Worm (Caenorhabditis elegans): ENCODE data around the gene F36F12.1.

Gene F36F12.1

DNA sequence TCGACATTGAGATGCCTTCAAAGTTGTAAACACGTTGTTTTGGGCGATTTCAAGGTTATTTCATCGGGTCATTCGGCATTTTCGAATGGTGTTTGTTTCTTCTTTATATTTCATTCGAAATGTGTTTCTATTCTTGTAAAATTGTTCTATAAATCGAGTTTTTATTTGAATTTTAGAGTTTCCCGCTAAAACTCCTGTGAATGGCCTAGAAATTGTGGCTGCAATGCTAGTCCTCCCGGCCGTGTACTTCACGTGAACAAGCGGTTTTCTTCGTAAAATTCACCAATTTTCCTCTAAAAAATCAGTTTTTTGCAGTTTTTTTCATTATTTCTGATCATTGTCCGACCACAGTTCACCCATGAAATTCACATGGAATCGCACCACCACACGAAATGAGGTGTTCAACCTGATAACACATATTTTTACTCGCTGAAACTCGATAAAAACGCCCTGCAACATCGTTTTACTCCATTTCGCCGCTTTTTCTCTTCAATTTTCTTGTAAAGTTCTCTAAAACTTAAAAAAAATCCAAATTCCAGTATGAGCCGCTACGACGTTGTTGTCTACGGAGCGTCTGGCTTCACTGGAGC, 24.1 kb upstream of the F36F12.1 start, which contains the start of gene ldp-1:
ldp-1 (plus strand) TSS at position 540 of the 590 bp plus-strand sequence.
- TF ChIP-seq mxl-2 (GFP tag; conservative IDR thresholded peaks at IDR 0.05) = no peak
- peak; percentile 56; the same call in 1 of the 2 replicates for TF ChIP-seq T26A8.4 (GFP tag; IDR thresholded peaks at IDR 0.05)
- peak; percentile 34 for TF ChIP-seq hlh-11 (tag; optimal IDR thresholded peaks at IDR 0.05)
- TF ChIP-seq dpl-1 (GFP tag; optimal IDR thresholded peaks at IDR 0.05) = peak; percentile 94
- TF ChIP-seq vab-7 (GFP tag; IDR thresholded peaks at IDR 0.05) = no peak
- TF ChIP-seq nhr-28 (tag; optimal IDR thresholded peaks at IDR 0.05) = peak; percentile 7
- TF ChIP-seq lin-38 (GFP tag; IDR thresholded peaks at IDR 0.05) = peak; percentile 64
- TF ChIP-seq mep-1 (tag; optimal IDR thresholded peaks at IDR 0.05) = peak; percentile 10
- TF ChIP-seq nhr-42 (GFP tag; IDR thresholded peaks at IDR 0.05) = no peak
- peak; percentile 48 for TF ChIP-seq dmd-6 (GFP tag; IDR thresholded peaks at IDR 0.05)
- peak; percentile 13 for TF ChIP-seq rbr-2 (tag; optimal IDR thresholded peaks at IDR 0.05)
- peak in 1 of 2 experiments; percentile 78 for TF ChIP-seq hif-1 (tag; optimal IDR thresholded peaks at IDR 0.05)
- TF ChIP-seq dve-1 (tag; optimal IDR thresholded peaks at IDR 0.05; ENCODE audit: insufficient read depth) = peak; percentile 20
- TF ChIP-seq lsy-2 (tag; optimal IDR thresholded peaks at IDR 0.05) = peak in 1 of 2 experiments; percentile 73
- peak; percentile 58 for TF ChIP-seq duxl-1 (tag; optimal IDR thresholded peaks at IDR 0.05; ENCODE audit: poor library complexity)
- 0 out of 2 replicates have a peak, but pooled peaks have one; percentile 26 for TF ChIP-seq madf-9 (GFP tag; conservative IDR thresholded peaks at IDR 0.05)
- TF ChIP-seq D1046.2 (GFP tag; IDR thresholded peaks at IDR 0.05) = no peak
- TF ChIP-seq mes-2 (tag; optimal IDR thresholded peaks at IDR 0.05; ENCODE audit: poor library complexity, severe bottlenecking) = peak; percentile 97
- no peak for TF ChIP-seq ceh-44 (GFP tag; IDR thresholded peaks at IDR 0.05)
- peak; percentile 31 for TF ChIP-seq unc-130 (GFP tag; optimal IDR thresholded peaks at IDR 0.05)
- TF ChIP-seq php-3 (GFP tag; IDR thresholded peaks at IDR 0.05) = no peak
- TF ChIP-seq skn-1 (tag; optimal IDR thresholded peaks at IDR 0.05) = no peak
- no peak for TF ChIP-seq tra-1 (GFP tag; IDR thresholded peaks at IDR 0.05)
- TF ChIP-seq F49E8.2 (tag; optimal IDR thresholded peaks at IDR 0.05; ENCODE audit: borderline replicate concordance) = peak; percentile 25
- TF ChIP-seq zfp-3 (GFP tag; conservative IDR thresholded peaks at IDR 0.05) = 0 out of 2 replicates have a peak, but pooled peaks have one; percentile 25
- no peak for TF ChIP-seq snpc-1.2 (GFP tag; IDR thresholded peaks at IDR 0.05)
- peak; percentile 78 for TF ChIP-seq ZK337.2 (GFP tag; IDR thresholded peaks at IDR 0.05)
- peak; percentile 78 for TF ChIP-seq dmd-9 (GFP tag; IDR thresholded peaks at IDR 0.05)
- peak in 1 of 2 experiments; percentile 88 for TF ChIP-seq unc-62 (GFP tag; optimal IDR thresholded peaks at IDR 0.05 in 1 of 2)
- TF ChIP-seq unc-62 (tag; optimal IDR thresholded peaks at IDR 0.05) = no peak

ce11 chrV:2126554-2126953, 23.5 kb upstream of the F36F12.1 start:
- TF ChIP-seq ceh-28 (tag; optimal IDR thresholded peaks at IDR 0.05) = peak; percentile 13
- peak; percentile 7 for TF ChIP-seq nhr-28 (tag; optimal IDR thresholded peaks at IDR 0.05)
- no peak for TF ChIP-seq snpc-4 (tag; optimal IDR thresholded peaks at IDR 0.05)
- no peak for TF ChIP-seq php-3 (GFP tag; IDR thresholded peaks at IDR 0.05)
- TF ChIP-seq daf-16 (GFP tag; optimal IDR thresholded peaks at IDR 0.05) = no peak
- TF ChIP-seq daf-16 (tag; optimal IDR thresholded peaks at IDR 0.05) = peak; percentile 82
- no peak for TF ChIP-seq nhr-11 (tag; optimal IDR thresholded peaks at IDR 0.05)
- TF ChIP-seq lin-1 (GFP tag; IDR thresholded peaks at IDR 0.05) = 0 out of 2 replicates have a peak, but pooled peaks have one; percentile 13
- no peak for TF ChIP-seq spr-1 (tag; optimal IDR thresholded peaks at IDR 0.05)
- peak; percentile 19; the same call in 1 of the 2 replicates for TF ChIP-seq dmd-6 (GFP tag; IDR thresholded peaks at IDR 0.05)
- no peak for TF ChIP-seq madf-9 (GFP tag; conservative IDR thresholded peaks at IDR 0.05)

- TF ChIP-seq ceh-44 (GFP tag; IDR thresholded peaks at IDR 0.05) (no peak), R02D3.7 (tag; optimal IDR thresholded peaks at IDR 0.05) (no peak), egl-27 (tag; optimal IDR thresholded peaks at IDR 0.05) (no peak), dve-1 (tag; optimal IDR thresholded peaks at IDR 0.05; ENCODE audit: insufficient read depth) (peak; percentile 51), dpl-1 (GFP tag; optimal IDR thresholded peaks at IDR 0.05) (no peak), hlh-30 (tag; optimal IDR thresholded peaks at IDR 0.05; ENCODE audit: insufficient read depth) (no peak), Y5F2A.4 (GFP tag; optimal IDR thresholded peaks at IDR 0.05) (no peak), daf-16 (GFP tag; optimal IDR thresholded peaks at IDR 0.05) (no peak), daf-16 (tag; optimal IDR thresholded peaks at IDR 0.05) (peak; percentile 10), ztf-7 (tag; optimal IDR thresholded peaks at IDR 0.05) (no peak), F10B5.3 (tag; optimal IDR thresholded peaks at IDR 0.05) (no peak), dmd-9 (GFP tag; IDR thresholded peaks at IDR 0.05) (no peak), hlh-11 (tag; optimal IDR thresholded peaks at IDR 0.05) (peak; percentile 39), ceh-32 (tag; optimal IDR thresholded peaks at IDR 0.05; ENCODE audit: poor library complexity) (no peak), fos-1 (tag; optimal IDR thresholded peaks at IDR 0.05) (no peak), spr-1 (tag; optimal IDR thresholded peaks at IDR 0.05) (no peak), mdt-29 (GFP tag; IDR thresholded peaks at IDR 0.05) (no peak), F49E8.2 (tag; optimal IDR thresholded peaks at IDR 0.05; ENCODE audit: borderline replicate concordance) (no peak)
Observed at ce11 chrV:2123164-2123563, 20.1 kb upstream of the F36F12.1 start.

Data from whole organism, L4 larva.